Worm (Caenorhabditis elegans): ENCODE data around the gene dyrb-1.

DNA sequence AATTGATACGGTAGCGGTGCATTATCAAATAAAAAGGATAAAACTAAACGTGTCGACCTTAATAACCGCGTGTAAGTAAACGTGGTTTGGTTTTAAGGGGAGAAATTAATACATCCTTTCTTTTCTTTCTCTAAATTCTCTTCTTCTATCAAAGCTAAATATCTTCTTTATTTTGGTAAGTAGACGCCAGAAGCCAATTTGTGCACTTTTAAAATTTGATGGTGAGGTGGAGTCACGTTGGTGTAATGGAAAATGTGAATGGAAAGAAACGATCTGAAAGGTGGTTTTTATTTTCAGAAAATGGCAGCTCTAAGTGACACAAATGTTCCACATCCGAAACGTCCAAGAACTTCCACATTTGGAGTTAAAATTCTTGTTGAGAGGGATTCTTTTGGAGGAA, 6.1 kb downstream of the dyrb-1 start, which contains the start of gene T24H10.5:
- no peak for TF ChIP-seq elt-3 (tag; optimal IDR thresholded peaks at IDR 0.05)
- TF ChIP-seq fos-1 (tag; optimal IDR thresholded peaks at IDR 0.05), result no peak
